Worm (Caenorhabditis elegans) whole organism, late embryonic: ENCODE measurements around the gene nhr-243.

Experiments
- C08G9.2 ChIP-seq: sonication (generic microtip); optimal IDR thresholded peaks from 2 replicates; lab custom pipeline; 2016; ENCODE audit warnings: mild to moderate bottlenecking, missing genetic modification characterization, moderate library complexity, missing compliant biosample characterization
- K02D7.2 ChIP-seq: sonication (generic microtip); optimal IDR thresholded peaks from 2 replicates; lab custom pipeline; 2017; ENCODE audit warnings: mild to moderate bottlenecking, missing genetic modification characterization, missing compliant biosample characterization
- T23F11.4 ChIP-seq: fragments of 200-800 bp; sonication (Bioruptor generic); optimal IDR thresholded peaks from 2 replicates; lab custom pipeline; 2018; ENCODE audit warnings: mild to moderate bottlenecking, missing genetic modification characterization, missing compliant biosample characterization
- Y22D7AL.16 ChIP-seq: sonication (generic microtip); optimal IDR thresholded peaks from 2 replicates; lab custom pipeline; 2016; ENCODE audit warnings: missing genetic modification characterization, missing compliant biosample characterization
- ahr-1 ChIP-seq: sonication (generic microtip); optimal IDR thresholded peaks from 2 replicates; lab custom pipeline; 2016; ENCODE audit warnings: missing genetic modification characterization, missing compliant biosample characterization
- ceh-14 ChIP-seq: sonication (generic microtip); optimal IDR thresholded peaks from 2 replicates; lab custom pipeline; 2016; ENCODE audit warnings: missing genotype, missing genetic modification characterization, missing compliant biosample characterization
- ceh-19 ChIP-seq: fragments of 200-800 bp; sonication (Bioruptor generic); optimal IDR thresholded peaks from 2 replicates; lab custom pipeline; 2018; ENCODE audit warnings: mild to moderate bottlenecking, missing genetic modification characterization, missing compliant biosample characterization
- ceh-22 ChIP-seq: sonication (generic microtip); optimal IDR thresholded peaks from 2 replicates; lab custom pipeline; 2017; ENCODE audit warnings: missing biosample characterization, missing genetic modification characterization
- ceh-30 ChIP-seq: fragments of 150-350 bp; optimal IDR thresholded peaks from 2 replicates; lab custom pipeline; 2014; ENCODE audit warnings: missing biosample characterization, missing genetic modification characterization
- ceh-45 ChIP-seq: fragments of 200-800 bp; sonication (Bioruptor generic); IDR thresholded peaks from 2 replicates; pipeline ENCODE4 v1.3.6; 2022; ENCODE audit warnings: missing genetic modification reagents, missing genetic modification characterization, missing compliant biosample characterization
- ceh-48 ChIP-seq: sonication (generic microtip); optimal IDR thresholded peaks from 2 replicates; lab custom pipeline; 2016; ENCODE audit warnings: missing genetic modification characterization, inconsistent platforms, missing compliant biosample characterization
- dmd-4 ChIP-seq: sonication (generic microtip); optimal IDR thresholded peaks from 2 replicates; lab custom pipeline; 2016; ENCODE audit warnings: borderline replicate concordance, missing genetic modification characterization, missing compliant biosample characterization
- dve-1 ChIP-seq: sonication (generic microtip); optimal IDR thresholded peaks from 2 replicates; lab custom pipeline; 2017; ENCODE audit warnings: antibody characterized with exemption, mild to moderate bottlenecking, missing genetic modification characterization, missing compliant biosample characterization
- elt-4 ChIP-seq: sonication (generic microtip); optimal IDR thresholded peaks from 2 replicates; lab custom pipeline; 2016; ENCODE audit warnings: missing genetic modification characterization, missing compliant biosample characterization
- eyg-1 ChIP-seq: sonication (generic microtip); optimal IDR thresholded peaks from 2 replicates; lab custom pipeline; 2016; ENCODE audit warnings: missing genotype, missing genetic modification characterization, missing compliant biosample characterization
- fax-1 ChIP-seq: sonication (generic microtip); optimal IDR thresholded peaks from 2 replicates; lab custom pipeline; 2016; ENCODE audit warnings: missing genotype, missing genetic modification characterization, missing compliant biosample characterization
- fkh-6 ChIP-seq: sonication (generic microtip); optimal IDR thresholded peaks from 2 replicates; lab custom pipeline; 2016; ENCODE audit warnings: missing genetic modification characterization, missing compliant biosample characterization
- gmeb-2 ChIP-seq: sonication (generic microtip); optimal IDR thresholded peaks from 2 replicates; lab custom pipeline; 2016; ENCODE audit warnings: missing genetic modification characterization, inconsistent platforms, missing compliant biosample characterization
- hlh-15 ChIP-seq: sonication (generic microtip); optimal IDR thresholded peaks from 2 replicates; lab custom pipeline; 2016; ENCODE audit warnings: missing genetic modification characterization, missing compliant biosample characterization
- hlh-30 ChIP-seq: sonication (generic microtip); optimal IDR thresholded peaks from 2 replicates; lab custom pipeline; 2017; ENCODE audit warnings: antibody characterized with exemption, missing genetic modification characterization, missing compliant biosample characterization; ENCODE audit not compliant: insufficient read depth
- hlh-6 ChIP-seq: sonication (generic microtip); optimal IDR thresholded peaks from 2 replicates; lab custom pipeline; 2016; ENCODE audit warnings: missing genotype, missing genetic modification characterization, missing compliant biosample characterization
- hlh-8 ChIP-seq: sonication (generic microtip); optimal IDR thresholded peaks from 2 replicates; lab custom pipeline; 2016; ENCODE audit warnings: missing genotype, missing genetic modification characterization, missing compliant biosample characterization
- npax-4 ChIP-seq: sonication (generic microtip); optimal IDR thresholded peaks from 2 replicates; lab custom pipeline; 2016; ENCODE audit warnings: missing genetic modification characterization, missing compliant biosample characterization
- odd-2 ChIP-seq: sonication (generic microtip); optimal IDR thresholded peaks from 2 replicates; lab custom pipeline; 2017; ENCODE audit warnings: antibody characterized with exemption, mild to moderate bottlenecking, missing genetic modification characterization, missing compliant biosample characterization
- pax-1 ChIP-seq: fragments of 150-350 bp; optimal IDR thresholded peaks from 2 replicates; lab custom pipeline; 2014; ENCODE audit warnings: missing biosample characterization, missing genetic modification characterization
- pha-4 ChIP-seq: fragments of 150-350 bp; optimal IDR thresholded peaks from 2 replicates; lab custom pipeline; 2018; ENCODE audit warnings: missing biosample characterization, missing genetic modification reagents, missing genetic modification characterization
- pqm-1 ChIP-seq: sonication (generic microtip); optimal IDR thresholded peaks from 2 replicates; lab custom pipeline; 2016; ENCODE audit warnings: missing genetic modification characterization, missing compliant biosample characterization
- ref-2 ChIP-seq: sonication (generic microtip); optimal IDR thresholded peaks from 2 replicates; lab custom pipeline; 2016; ENCODE audit warnings: missing genetic modification characterization, missing compliant biosample characterization
- rnt-1 ChIP-seq: sonication (generic microtip); optimal IDR thresholded peaks from 2 replicates; lab custom pipeline; 2016; ENCODE audit warnings: missing genetic modification characterization, missing compliant biosample characterization
- sox-4 ChIP-seq: sonication (generic microtip); optimal IDR thresholded peaks from 2 replicates; lab custom pipeline; 2017; ENCODE audit warnings: mild to moderate bottlenecking, missing genetic modification characterization, inconsistent platforms, missing compliant biosample characterization
- tbx-7 ChIP-seq: sonication (generic microtip); optimal IDR thresholded peaks from 2 replicates; lab custom pipeline; 2016; ENCODE audit warnings: missing genotype, missing genetic modification characterization, missing compliant biosample characterization
- ttx-3 ChIP-seq: sonication (generic microtip); optimal IDR thresholded peaks from 2 replicates; lab custom pipeline; 2016; ENCODE audit warnings: missing genetic modification reagents, missing genetic modification characterization, missing compliant biosample characterization
- unc-3 ChIP-seq, 2 experiments: fragments of 200-800 bp in 1 of 2; sonication (Bioruptor generic) in 1 of 2; sonication (generic microtip) in 1 of 2; conservative IDR thresholded peaks in 1 of 2; optimal IDR thresholded peaks in 1 of 2; 2 replicates each; pipeline versions ENCODE4 v1.3.6 to Lab custom; 2016 to 2022; ENCODE audit warnings: missing compliant biosample characterization in 2 of 2, missing genetic modification characterization in 2 of 2, missing genetic modification reagents in 1 of 2
- unc-42 ChIP-seq: sonication (generic microtip); optimal IDR thresholded peaks from 2 replicates; lab custom pipeline; 2016; ENCODE audit warnings: missing genotype, missing genetic modification characterization, missing compliant biosample characterization
- ztf-16 ChIP-seq: sonication (generic microtip); optimal IDR thresholded peaks from 2 replicates; lab custom pipeline; 2017; ENCODE audit warnings: missing genetic modification characterization, missing compliant biosample characterization

Gene nhr-243

ce11 chrV:18912555-18912954 lies 12.2 kb upstream of the nhr-243 start:
- TF ChIP-seq eyg-1 (tag; lab: Kevin White, UChicago) = no peak
- TF ChIP-seq fkh-6 (tag; lab: Kevin White, UChicago) = no peak
- TF ChIP-seq C08G9.2 (tag; lab: Kevin White, UChicago) = no peak
- no peak for TF ChIP-seq hlh-30 (tag; lab: Kevin White, UChicago)
- TF ChIP-seq ceh-19 (GFP tag; lab: Kevin White, UChicago) = no peak
- no peak for TF ChIP-seq unc-42 (tag; lab: Kevin White, UChicago)
- TF ChIP-seq npax-4 = no peak
- no peak for TF ChIP-seq dve-1 (tag; lab: Kevin White, UChicago)
- no peak for TF ChIP-seq hlh-6 (tag; lab: Kevin White, UChicago)
- TF ChIP-seq K02D7.2 (tag; lab: Kevin White, UChicago) = no peak
- TF ChIP-seq, all 69 proteins: peak for 0

ce11 chrV:18911736-18912135 lies 11.4 kb upstream of the nhr-243 start, which contains the start of gene cyp-42A1:
TSS of gene cyp-42A1 (plus strand) at chrV:18912036.
- TF ChIP-seq ahr-1 (no peak), ztf-16 (tag; lab: Kevin White, UChicago) (no peak), fax-1 (no peak), hlh-8 (tag; lab: Kevin White, UChicago) (no peak), Y22D7AL.16 (no peak), ceh-48 (tag; lab: Kevin White, UChicago) (no peak), eyg-1 (tag; lab: Kevin White, UChicago) (no peak)

DNA sequence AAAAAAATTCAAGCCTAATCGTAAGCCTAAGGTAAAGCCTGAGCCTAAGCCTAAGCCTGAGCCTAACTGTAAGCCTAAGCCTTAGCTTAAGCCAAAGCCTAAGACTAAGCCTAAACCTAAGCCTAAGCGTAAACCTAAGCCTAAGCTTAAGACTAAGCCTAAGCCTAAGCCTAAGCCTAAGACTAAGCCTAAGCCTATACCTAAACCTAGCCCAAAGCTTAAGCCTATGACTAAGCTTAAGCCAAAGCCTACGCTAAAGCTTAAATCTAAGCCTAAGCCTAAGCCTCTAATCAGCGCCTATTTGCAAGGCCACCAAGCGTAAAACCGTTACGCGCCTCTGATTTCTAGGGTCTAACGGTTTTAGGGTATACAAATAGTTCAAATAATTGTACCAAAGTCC lies 9.3 kb upstream of the nhr-243 start:
- TF ChIP-seq dve-1 (tag; lab: Kevin White, UChicago) (peak; percentile 80), ceh-30 (tag; lab: Kevin White, UChicago) (no peak)

ce11 chrV:18907519-18907918 lies 7.2 kb upstream of the nhr-243 start:
- no peak for TF ChIP-seq sox-4
- TF ChIP-seq ceh-45 (GFP tag; lab: Robert Waterston, UW) = no peak
- TF ChIP-seq unc-3 (GFP tag; conservative IDR thresholded peaks at IDR 0.05; lab: Robert Waterston, UW) = no peak
- TF ChIP-seq unc-3 (tag; optimal IDR thresholded peaks at IDR 0.05; lab: Kevin White, UChicago) = no peak
- no peak for TF ChIP-seq tbx-7 (tag; lab: Kevin White, UChicago)
- no peak for TF ChIP-seq fkh-6 (tag; lab: Kevin White, UChicago)
- no peak for TF ChIP-seq pqm-1 (tag; lab: Kevin White, UChicago)
- TF ChIP-seq ceh-14 (tag; lab: Kevin White, UChicago) = no peak
- no peak for TF ChIP-seq hlh-15 (tag; lab: Kevin White, UChicago)
- no peak for TF ChIP-seq gmeb-2 (tag; lab: Kevin White, UChicago)
- no peak for TF ChIP-seq pax-1 (tag; lab: Kevin White, UChicago)
- TF ChIP-seq rnt-1 (tag; lab: Kevin White, UChicago) = no peak
- TF ChIP-seq elt-4 (tag; lab: Kevin White, UChicago) = no peak
- no peak for TF ChIP-seq ceh-30 (tag; lab: Kevin White, UChicago)
- TF ChIP-seq, all 69 proteins: peak for 0

DNA sequence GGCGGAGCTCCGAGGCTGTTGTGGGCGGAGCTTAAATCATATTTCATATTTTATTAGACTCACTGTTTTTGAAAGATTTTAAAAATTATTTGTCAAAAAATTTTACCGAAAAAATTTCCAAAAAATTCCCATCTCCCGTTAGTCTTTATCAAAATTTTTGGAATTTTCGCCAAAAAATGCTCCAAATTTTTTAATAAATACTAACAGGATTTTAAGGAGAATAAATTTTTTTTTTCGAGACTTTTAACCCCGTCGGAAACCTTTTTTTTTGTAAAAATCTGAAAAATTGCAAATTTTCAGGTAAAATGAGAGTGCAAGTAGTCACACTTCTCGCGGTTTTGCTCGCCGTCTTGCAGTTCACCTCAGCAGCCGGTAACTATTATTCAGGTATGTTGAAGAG lies 3.1 kb upstream of the nhr-243 start, which contains the start of gene mihp-2:
TSS of gene mihp-2 (plus strand) at position 301 of the 400 bp plus-strand sequence.
- TF ChIP-seq gmeb-2 (tag; lab: Kevin White, UChicago) (no peak), pha-4 (tag; lab: Kevin White, UChicago) (no peak), ceh-22 (tag; lab: Kevin White, UChicago) (no peak), dmd-4 (tag; lab: Kevin White, UChicago) (no peak), ceh-48 (tag; lab: Kevin White, UChicago) (no peak), T23F11.4 (GFP tag; lab: Kevin White, UChicago) (no peak), ref-2 (tag; lab: Kevin White, UChicago) (no peak), odd-2 (no peak), ttx-3 (tag; lab: Kevin White, UChicago) (no peak)
